Fruit fly (Drosophila melanogaster) whole organism, adult: ENCODE measurements around the gene rb.

ENCODE experiments used
- CG11617 ChIP-seq: fragments of 200-800 bp; sonication (Bioruptor generic); optimal IDR thresholded peaks from 2 replicates; lab custom pipeline; 2017; ENCODE audit warnings: mild to moderate bottlenecking, missing biosample characterization, missing genetic modification reagents, missing genetic modification characterization
- CG33017 ChIP-seq: fragments of 200-800 bp; sonication (Bioruptor generic); optimal IDR thresholded peaks from 2 replicates; lab custom pipeline; 2018; ENCODE audit warnings: missing biosample characterization, mild to moderate bottlenecking, missing genetic modification characterization, moderate library complexity
- CG7101 ChIP-seq: fragments of 200-800 bp; sonication (Bioruptor generic); optimal IDR thresholded peaks from 2 replicates; lab custom pipeline; 2018; ENCODE audit warnings: missing biosample characterization, mild to moderate bottlenecking, missing genetic modification characterization, moderate library complexity
- Clk ChIP-seq: fragments of 200-800 bp; sonication (Bioruptor generic); optimal IDR thresholded peaks from 2 replicates; lab custom pipeline; 2017; ENCODE audit warnings: missing biosample characterization, missing genetic modification characterization
- Mnt ChIP-seq: fragments of 200-800 bp; sonication (Bioruptor generic); optimal IDR thresholded peaks from 2 replicates; lab custom pipeline; 2016; ENCODE audit warnings: missing biosample characterization, mild to moderate bottlenecking, missing genetic modification characterization
- kay ChIP-seq: fragments of 200-800 bp; sonication (Bioruptor generic); peaks from one replicate; lab custom pipeline; 2016; ENCODE audit warnings: missing biosample characterization, missing genetic modification characterization, borderline replicate concordance
- pad ChIP-seq: fragments of 200-800 bp; sonication (Bioruptor generic); optimal IDR thresholded peaks from 3 replicates; lab custom pipeline; 2017; ENCODE audit warnings: missing biosample characterization, missing genetic modification characterization, mild to moderate bottlenecking, moderate library complexity, missing genetic modification reagents

DNA sequence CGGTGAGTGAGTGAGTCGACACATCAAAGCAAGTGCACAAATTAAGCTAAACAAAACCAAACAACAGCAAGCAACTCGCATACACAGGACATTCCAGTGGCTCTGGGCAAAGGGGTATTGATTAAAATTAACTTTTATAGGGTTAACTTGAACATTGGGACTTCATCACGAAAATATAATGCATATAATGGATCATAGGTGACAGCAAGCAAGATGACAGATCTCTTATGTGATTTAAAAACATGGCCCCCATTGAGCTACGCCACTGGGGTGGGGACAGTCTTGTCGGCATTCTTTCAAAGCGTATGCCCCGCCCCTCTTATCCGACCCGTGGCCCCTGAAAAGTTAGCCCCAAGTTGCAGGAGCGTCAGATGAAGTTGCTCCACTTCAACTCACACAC, 36.9 kb downstream of the rb start:
- TF ChIP-seq Mnt (GFP tag; lab: Kevin White, UChicago) (no peak), CG33017 (no peak), kay (no peak), pad (no peak), Clk (no peak), CG11617 (no peak), CG7101 (no peak)
